Fruit fly (Drosophila melanogaster) whole organism: Measurements from ENCODE around the gene CG10486.

Experiments used
- CG8478 ChIP-seq: fragments of >200 bp; optimal IDR thresholded peaks from 2 replicates; lab custom pipeline; 2018; ENCODE audit warnings: inconsistent platforms
- pan ChIP-seq: fragments of >200 bp; optimal IDR thresholded peaks from 2 replicates; lab custom pipeline; 2017
- psq ChIP-seq: fragments of >200 bp; optimal IDR thresholded peaks from 2 replicates; lab custom pipeline; 2017
- usp ChIP-seq: fragments of >200 bp; optimal IDR thresholded peaks from 2 replicates; lab custom pipeline; 2017; ENCODE audit warnings: missing biosample characterization, missing genetic modification characterization, mixed read lengths

- TF ChIP-seq usp, result no peak
- no peak for TF ChIP-seq CG8478 (lab: Kevin White, UChicago)
- no peak for TF ChIP-seq pan
- TF ChIP-seq psq (lab: Kevin White, UChicago), result no peak
Measured at dm6 chr3L:5952537-5952936, 46.0 kb upstream of the CG10486 start.
